Worm (Caenorhabditis elegans) whole organism, young adult: ENCODE data around the gene droe-4.
A peak's percentile ranks its signal among the peaks of the same experiment; 100 is the strongest.

Source experiments
- B0035.1 ChIP-seq: sonication (generic microtip); optimal IDR thresholded peaks from 2 replicates; lab custom pipeline; 2016; ENCODE audit warnings: missing genetic modification characterization, mild to moderate bottlenecking, missing compliant biosample characterization, missing genotype, missing genetic modification reagents
- B0261.1 ChIP-seq: sonication (generic microtip); optimal IDR thresholded peaks from 2 replicates; lab custom pipeline; 2016; ENCODE audit warnings: mild to moderate bottlenecking, missing genetic modification characterization, moderate library complexity, missing compliant biosample characterization
- B0336.3 ChIP-seq: fragments of 200-800 bp; sonication (Bioruptor generic); IDR thresholded peaks from 2 replicates; pipeline ENCODE4 v1.3.6; 2022; ENCODE audit warnings: missing genetic modification characterization, missing compliant biosample characterization
- C06A6.2 ChIP-seq: fragments of 200-800 bp; sonication (Bioruptor generic); conservative IDR thresholded peaks from 2 replicates; pipeline ENCODE4 v1.3.6; 2022; ENCODE audit warnings: missing genetic modification characterization, missing compliant biosample characterization
- F22D6.2 ChIP-seq: sonication (generic microtip); optimal IDR thresholded peaks from 2 replicates; lab custom pipeline; 2016; ENCODE audit warnings: mild to moderate bottlenecking, missing genetic modification characterization, missing compliant biosample characterization
- F57A8.1 ChIP-seq: fragments of 200-800 bp; sonication (Bioruptor generic); optimal IDR thresholded peaks from 2 replicates; lab custom pipeline; 2018; ENCODE audit warnings: mild to moderate bottlenecking, missing genetic modification characterization, moderate library complexity, missing compliant biosample characterization
- K11D2.4 ChIP-seq: fragments of 200-800 bp; sonication (Bioruptor generic); IDR thresholded peaks from 2 replicates; pipeline ENCODE4 v1.3.6; 2022; ENCODE audit warnings: missing genetic modification reagents, missing genetic modification characterization, missing compliant biosample characterization
- Y53F4B.3 ChIP-seq: fragments of 200-800 bp; sonication (Bioruptor generic); IDR thresholded peaks from 2 replicates; pipeline ENCODE4 v1.3.6; 2022; ENCODE audit warnings: missing genetic modification reagents, missing genetic modification characterization, missing compliant biosample characterization
- atf-7 ChIP-seq: sonication (generic microtip); optimal IDR thresholded peaks from 2 replicates; lab custom pipeline; 2017; ENCODE audit warnings: mild to moderate bottlenecking, missing genetic modification characterization, missing compliant biosample characterization
- attf-6 ChIP-seq: fragments of 200-800 bp; sonication (Bioruptor generic); IDR thresholded peaks from 2 replicates; pipeline ENCODE4 v1.3.6; 2022; ENCODE audit warnings: missing genetic modification reagents, missing genetic modification characterization, missing compliant biosample characterization
- cebp-1 ChIP-seq, 2 experiments: fragments of 200-800 bp in 1 of 2; sonication (Bioruptor generic) in 1 of 2; sonication (generic microtip) in 1 of 2; IDR thresholded peaks in 1 of 2; optimal IDR thresholded peaks in 1 of 2; 2 replicates each; pipeline versions ENCODE4 v1.3.6 to Lab custom; 2017 to 2022; ENCODE audit warnings: missing compliant biosample characterization in 2 of 2, missing genetic modification characterization in 2 of 2, mild to moderate bottlenecking in 1 of 2, missing genetic modification reagents in 1 of 2, moderate library complexity in 1 of 2
- ceh-27 ChIP-seq: fragments of 200-800 bp; sonication (Bioruptor generic); optimal IDR thresholded peaks from 2 replicates; lab custom pipeline; 2018; ENCODE audit warnings: mild to moderate bottlenecking, missing genetic modification characterization, moderate library complexity, missing compliant biosample characterization
- ceh-58 ChIP-seq: fragments of 200-800 bp; sonication (Bioruptor generic); IDR thresholded peaks from 2 replicates; pipeline ENCODE4 v1.3.6; 2022; ENCODE audit warnings: missing genetic modification characterization, missing compliant biosample characterization
- dox-1 ChIP-seq: fragments of 200-800 bp; sonication (Bioruptor generic); IDR thresholded peaks from 2 replicates; pipeline ENCODE4 v1.3.6; 2022; ENCODE audit warnings: missing genetic modification reagents, missing genetic modification characterization, missing compliant biosample characterization
- dpff-1 ChIP-seq: sonication (generic microtip); optimal IDR thresholded peaks from 2 replicates; lab custom pipeline; 2017; ENCODE audit warnings: mild to moderate bottlenecking, missing genetic modification characterization, missing compliant biosample characterization
- egl-44 ChIP-seq: fragments of 200-800 bp; sonication (Bioruptor generic); IDR thresholded peaks from 2 replicates; pipeline ENCODE4 v1.3.6; 2022; ENCODE audit warnings: missing genetic modification reagents, missing genetic modification characterization, missing compliant biosample characterization
- ekl-4 ChIP-seq: fragments of 200-800 bp; sonication (Bioruptor generic); IDR thresholded peaks from 2 replicates; pipeline ENCODE4 v1.3.6; 2022; ENCODE audit warnings: missing genetic modification reagents, missing genetic modification characterization, missing compliant biosample characterization
- hlh-26 ChIP-seq: fragments of 200-800 bp; sonication (Bioruptor generic); conservative IDR thresholded peaks from 2 replicates; pipeline ENCODE4 v1.3.6; 2022; ENCODE audit warnings: missing genetic modification reagents, missing genetic modification characterization, missing compliant biosample characterization
- hmg-1.2 ChIP-seq: fragments of 200-800 bp; sonication (Bioruptor generic); IDR thresholded peaks from 2 replicates; pipeline ENCODE4 v1.3.6; 2022; ENCODE audit warnings: missing genetic modification reagents, missing genetic modification characterization, missing compliant biosample characterization
- hrde-1 ChIP-seq: sonication (generic microtip); optimal IDR thresholded peaks from 2 replicates; lab custom pipeline; 2016; ENCODE audit warnings: missing genetic modification characterization, mild to moderate bottlenecking, missing compliant biosample characterization, moderate library complexity, missing genotype, missing genetic modification reagents, borderline replicate concordance
- hsf-1 ChIP-seq: fragments of 200-800 bp; sonication (Bioruptor generic); IDR thresholded peaks from 2 replicates; pipeline ENCODE4 v1.3.6; 2022; ENCODE audit warnings: missing genetic modification reagents, missing genetic modification characterization, missing compliant biosample characterization
- let-526 ChIP-seq: fragments of 200-800 bp; sonication (Bioruptor generic); IDR thresholded peaks from 2 replicates; pipeline ENCODE4 v1.3.6; 2022; ENCODE audit warnings: missing genetic modification reagents, missing genetic modification characterization, missing compliant biosample characterization
- madf-3 ChIP-seq: fragments of 200-800 bp; sonication (Bioruptor generic); IDR thresholded peaks from 2 replicates; pipeline ENCODE4 v1.3.6; 2022; ENCODE audit warnings: missing genetic modification reagents, missing genetic modification characterization, missing compliant biosample characterization
- mcd-1 ChIP-seq: fragments of 200-800 bp; sonication (Bioruptor generic); IDR thresholded peaks from 2 replicates; pipeline ENCODE4 v1.3.6; 2022; ENCODE audit warnings: missing genetic modification reagents, missing genetic modification characterization, missing compliant biosample characterization
- nfya-1 ChIP-seq: sonication (generic microtip); optimal IDR thresholded peaks from 2 replicates; lab custom pipeline; 2017; ENCODE audit warnings: antibody characterized with exemption, missing compliant biosample characterization, missing genetic modification characterization, borderline replicate concordance; ENCODE audit not compliant: insufficient read depth
- nhr-80 ChIP-seq: sonication (generic microtip); optimal IDR thresholded peaks from 2 replicates; lab custom pipeline; 2016; ENCODE audit warnings: missing genetic modification characterization, missing compliant biosample characterization
- rcor-1 ChIP-seq: fragments of 200-800 bp; sonication (Bioruptor generic); IDR thresholded peaks from 2 replicates; pipeline ENCODE4 v1.3.6; 2022; ENCODE audit warnings: missing genetic modification reagents, missing genetic modification characterization, missing compliant biosample characterization
- sea-2 ChIP-seq: fragments of 200-800 bp; sonication (Bioruptor generic); IDR thresholded peaks from 2 replicates; pipeline ENCODE4 v1.3.6; 2022; ENCODE audit warnings: missing genetic modification characterization, missing compliant biosample characterization
- snpc-1.1 ChIP-seq: sonication (generic microtip); optimal IDR thresholded peaks from 2 replicates; lab custom pipeline; 2017; ENCODE audit warnings: missing genetic modification characterization, mild to moderate bottlenecking, missing compliant biosample characterization, antibody characterized with exemption, moderate library complexity, missing genotype, missing genetic modification reagents; ENCODE audit not compliant: insufficient read depth
- snpc-3.4 ChIP-seq: sonication (generic microtip); optimal IDR thresholded peaks from 2 replicates; lab custom pipeline; 2017; ENCODE audit warnings: missing genetic modification characterization, mild to moderate bottlenecking, missing compliant biosample characterization, antibody characterized with exemption, moderate library complexity, missing genotype, missing genetic modification reagents
- snpc-4 ChIP-seq, 5 experiments: fragments of 150-350 bp in 1 of 5; sonication (generic microtip) in 4 of 5; optimal IDR thresholded peaks; 2 replicates each; lab custom pipeline; 2014 to 2018; ENCODE audit warnings: missing genetic modification characterization in 5 of 5, missing biosample characterization in 3 of 5, antibody characterized with exemption in 2 of 5, mild to moderate bottlenecking in 2 of 5, missing compliant biosample characterization in 2 of 5, missing genotype in 2 of 5, moderate library complexity in 2 of 5, missing genetic modification reagents in 1 of 5
- somi-1 ChIP-seq: fragments of 200-800 bp; sonication (Bioruptor generic); optimal IDR thresholded peaks from 2 replicates; lab custom pipeline; 2018; ENCODE audit warnings: mild to moderate bottlenecking, missing genetic modification characterization, missing compliant biosample characterization
- tbp1 ChIP-seq: fragments of 200-800 bp; sonication (Bioruptor generic); optimal IDR thresholded peaks from 2 replicates; lab custom pipeline; 2018; ENCODE audit warnings: mild to moderate bottlenecking, missing genetic modification characterization, missing compliant biosample characterization
- unc-62 ChIP-seq: fragments of 150-350 bp; optimal IDR thresholded peaks from 2 replicates; lab custom pipeline; 2014; ENCODE audit warnings: missing biosample characterization, missing genetic modification reagents, missing genetic modification characterization
- zfh-2 ChIP-seq: fragments of 200-800 bp; sonication (Bioruptor generic); conservative IDR thresholded peaks from 2 replicates; pipeline ENCODE4 v1.3.6; 2022; ENCODE audit warnings: missing genetic modification reagents, missing genetic modification characterization, missing compliant biosample characterization
- ztf-22 ChIP-seq: fragments of 200-800 bp; sonication (Bioruptor generic); optimal IDR thresholded peaks from 2 replicates; lab custom pipeline; 2018; ENCODE audit warnings: mild to moderate bottlenecking, missing genetic modification characterization, moderate library complexity, missing compliant biosample characterization
- ztf-25 ChIP-seq: fragments of 200-800 bp; sonication (Bioruptor generic); IDR thresholded peaks from 2 replicates; pipeline ENCODE4 v1.3.6; 2022; ENCODE audit warnings: missing genetic modification reagents, missing genetic modification characterization, missing compliant biosample characterization

The droe-4 gene

DNA sequence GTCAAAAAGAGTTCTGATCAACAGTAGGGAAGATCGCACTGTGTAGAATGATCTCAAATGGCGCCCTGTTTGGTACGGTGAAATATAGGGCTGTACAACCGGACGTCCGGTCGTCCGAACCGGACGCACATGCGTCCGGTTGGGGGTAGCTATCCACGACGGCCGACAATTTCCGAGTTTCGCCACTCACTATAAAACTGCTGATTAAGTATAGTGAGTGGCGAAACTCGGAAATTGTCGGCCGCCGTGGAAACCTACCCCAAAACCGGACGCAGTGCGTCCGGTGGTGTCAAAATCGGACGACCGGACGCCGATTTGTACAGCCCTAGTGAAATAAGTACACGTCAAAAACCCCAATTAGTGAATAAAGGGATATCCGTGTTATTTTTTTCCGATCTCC, 439 bp upstream of the droe-4 start:
- peak; percentile 34; the same call in 1 of the 2 replicates for TF ChIP-seq hmg-1.2 (GFP tag; lab: Robert Waterston, UW)
- peak; percentile 32 for TF ChIP-seq snpc-4 (GFP tag; optimal IDR thresholded peaks at IDR 0.05; lab: Kevin White, UChicago)
- peak in 3 of 4 experiments; percentile 58 to 90 (median 89) for TF ChIP-seq snpc-4 (tag; optimal IDR thresholded peaks at IDR 0.05; lab: Kevin White, UChicago)
- TF ChIP-seq snpc-3.4 (tag; lab: Kevin White, UChicago) = peak; percentile 27
- TF ChIP-seq snpc-1.1 = peak; percentile 77

DNA sequence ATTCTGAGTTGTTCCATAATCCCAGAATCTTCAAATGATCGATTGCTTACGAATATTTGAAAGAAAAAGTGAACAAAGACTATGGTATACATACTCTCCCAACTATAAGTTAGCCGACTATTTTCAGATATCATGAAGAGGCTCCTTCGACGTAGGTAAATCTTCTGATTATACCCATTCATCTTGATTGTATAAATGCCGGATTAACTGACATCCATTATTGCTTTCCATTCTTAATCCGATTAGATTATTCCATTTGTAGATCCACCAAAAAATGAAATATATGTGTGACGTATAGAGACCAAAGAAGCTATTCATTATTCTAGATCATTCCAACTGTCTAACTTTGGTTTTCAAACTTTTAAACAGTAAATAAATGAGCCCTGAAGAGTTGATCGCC, 1.0 kb downstream of the droe-4 start:
- TF ChIP-seq hmg-1.2 (GFP tag; lab: Robert Waterston, UW) (no peak), hlh-26 (GFP tag; lab: Robert Waterston, UW) (no peak)

DNA sequence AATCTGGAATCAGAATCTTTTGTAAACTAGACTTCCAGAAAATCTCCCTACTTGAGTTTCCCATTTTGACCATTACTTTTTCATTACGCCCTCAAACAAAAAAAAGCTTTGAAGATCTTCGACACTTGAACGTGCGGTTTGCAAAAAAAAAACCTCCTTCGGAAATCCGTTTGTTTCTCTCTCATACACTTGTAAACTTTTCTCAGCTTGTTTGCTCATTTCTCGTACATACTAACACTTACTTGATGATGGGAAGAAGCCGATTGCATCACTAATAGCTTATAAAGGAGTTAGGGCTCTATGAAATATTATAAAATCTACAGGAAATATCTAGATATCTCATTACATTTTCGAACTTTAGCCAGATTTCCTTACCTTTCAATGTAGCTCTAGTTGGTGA, 9.5 kb downstream of the droe-4 start:
- TF ChIP-seq F57A8.1 (no peak), rcor-1 (GFP tag; lab: Robert Waterston, UW) (no peak), attf-6 (GFP tag; lab: Robert Waterston, UW) (no peak), tbp1 (GFP tag; lab: Kevin White, UChicago) (no peak), unc-62 (GFP tag; lab: Kevin White, UChicago) (no peak), B0261.1 (tag; lab: Kevin White, UChicago) (no peak), nfya-1 (tag; lab: Kevin White, UChicago) (no peak), hlh-26 (GFP tag; lab: Robert Waterston, UW) (no peak), ceh-27 (GFP tag; lab: Kevin White, UChicago) (no peak), ceh-58 (GFP tag; lab: Robert Waterston, UW) (no peak), somi-1 (no peak), nhr-80 (tag; lab: Kevin White, UChicago) (no peak), Y53F4B.3 (GFP tag; lab: Robert Waterston, UW) (no peak), B0336.3 (GFP tag; lab: Robert Waterston, UW) (no peak), C06A6.2 (no peak), sea-2 (no peak)
- TF ChIP-seq, all 124 proteins: peak for 0

DNA sequence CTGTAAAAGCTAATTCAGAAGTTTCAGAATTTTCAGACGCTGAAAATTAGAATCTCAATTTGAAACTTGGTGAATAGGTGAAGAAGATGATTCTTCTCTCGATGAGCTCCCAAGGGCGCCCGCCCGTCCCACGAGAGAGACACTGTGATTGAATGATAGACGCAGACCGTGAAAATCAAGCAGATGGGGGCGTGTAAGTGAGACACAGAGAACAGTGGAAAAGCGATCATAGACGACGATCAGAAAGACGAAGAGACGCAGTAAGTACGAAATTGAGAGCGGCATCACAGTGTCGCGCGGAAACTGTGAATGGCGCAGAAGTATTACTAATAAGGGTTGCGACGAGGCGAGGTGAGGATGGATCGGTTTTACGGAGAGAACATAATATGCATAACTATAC, 9.9 kb downstream of the droe-4 start:
- TF ChIP-seq B0035.1 (tag; lab: Kevin White, UChicago) (no peak), mcd-1 (GFP tag; lab: Robert Waterston, UW) (peak; percentile 28; the same call in 1 of the 2 replicates), ztf-22 (no peak), hsf-1 (GFP tag; lab: Robert Waterston, UW) (no peak), K11D2.4 (GFP tag; lab: Robert Waterston, UW) (no peak), zfh-2 (GFP tag; lab: Robert Waterston, UW) (0 out of 2 replicates have a peak, but pooled peaks have one; percentile 29), cebp-1 (GFP tag; IDR thresholded peaks at IDR 0.05; lab: Robert Waterston, UW) (no peak), cebp-1 (tag; optimal IDR thresholded peaks at IDR 0.05; lab: Kevin White, UChicago) (peak; percentile 21), ztf-25 (GFP tag; lab: Robert Waterston, UW) (0 out of 2 replicates have a peak, but pooled peaks have one; percentile 53), dpff-1 (tag; lab: Kevin White, UChicago) (no peak), hrde-1 (tag; lab: Kevin White, UChicago) (no peak), sea-2 (no peak), madf-3 (GFP tag; lab: Robert Waterston, UW) (0 out of 2 replicates have a peak, but pooled peaks have one; percentile 7), atf-7 (tag; lab: Kevin White, UChicago) (no peak), egl-44 (GFP tag; lab: Robert Waterston, UW) (no peak), F22D6.2 (no peak), nhr-80 (tag; lab: Kevin White, UChicago) (no peak), dox-1 (GFP tag; lab: Robert Waterston, UW) (no peak), ekl-4 (no peak), let-526 (no peak), hmg-1.2 (GFP tag; lab: Robert Waterston, UW) (peak; percentile 79; the same call in 1 of the 2 replicates), unc-62 (GFP tag; lab: Kevin White, UChicago) (no peak)
